Worm (Caenorhabditis elegans): ENCODE results near the gene cash-1.

ce11 chrV:10358238-10358637 is 3.8 kb upstream of the cash-1 start, which contains the start of gene ttll-15:
- TF ChIP-seq egl-27 (tag; optimal IDR thresholded peaks at IDR 0.05), result no peak
- TF ChIP-seq nfya-1 (tag; optimal IDR thresholded peaks at IDR 0.05; ENCODE audit: insufficient read depth), result no peak
- no peak for TF ChIP-seq ceh-82 (tag; optimal IDR thresholded peaks at IDR 0.05)
- TF ChIP-seq unc-62 (GFP tag; optimal IDR thresholded peaks at IDR 0.05), result no peak

Data from whole organism, L3 larva.